Fruit fly (Drosophila melanogaster) whole organism, embryonic: ENCODE data around the gene CG33969.

Source experiments
- Ada2b ChIP-seq: fragments of 200-800 bp; sonication (Bioruptor generic); IDR thresholded peaks from 2 replicates; pipeline ENCODE4 v1.3.6; 2022; ENCODE audit warnings: missing biosample characterization, missing genetic modification characterization
- Atf6 ChIP-seq: fragments of 200-800 bp; sonication (Bioruptor generic); IDR thresholded peaks from 2 replicates; pipeline ENCODE4 v1.3.6; 2022; ENCODE audit warnings: missing biosample characterization, missing genetic modification characterization
- CG10274 ChIP-seq: fragments of 200-800 bp; sonication (Bioruptor generic); optimal IDR thresholded peaks from 3 replicates; lab custom pipeline; 2017; ENCODE audit warnings: missing biosample characterization, mild to moderate bottlenecking, missing genetic modification characterization
- CG13624 ChIP-seq: fragments of 200-800 bp; sonication (Bioruptor generic); optimal IDR thresholded peaks from 2 replicates; lab custom pipeline; 2016; ENCODE audit warnings: missing biosample characterization, missing genetic modification characterization
- CG15479 ChIP-seq: fragments of 200-800 bp; sonication (Bioruptor generic); optimal IDR thresholded peaks from 3 replicates; lab custom pipeline; 2019; ENCODE audit warnings: missing biosample characterization, mild to moderate bottlenecking, missing genetic modification characterization, moderate library complexity
- CG18599 ChIP-seq: fragments of 200-800 bp; sonication (Bioruptor generic); optimal IDR thresholded peaks from 3 replicates; lab custom pipeline; 2017; ENCODE audit warnings: missing biosample characterization, missing genetic modification characterization, mild to moderate bottlenecking, moderate library complexity, missing genetic modification reagents
- CG2199 ChIP-seq: fragments of 200-800 bp; sonication (Bioruptor generic); IDR thresholded peaks from 3 replicates; pipeline ENCODE4 v1.3.6; 2022; ENCODE audit warnings: missing biosample characterization, missing genetic modification characterization
- CG2202 ChIP-seq: fragments of 200-800 bp; sonication (Bioruptor generic); optimal IDR thresholded peaks from 2 replicates; lab custom pipeline; 2018; ENCODE audit warnings: missing biosample characterization, mild to moderate bottlenecking, missing genetic modification characterization
- CG3163 ChIP-seq: fragments of 200-800 bp; sonication (Bioruptor generic); optimal IDR thresholded peaks from 3 replicates; lab custom pipeline; 2016; ENCODE audit warnings: missing biosample characterization, missing genetic modification characterization
- CG3281 ChIP-seq: fragments of 200-800 bp; sonication (Bioruptor generic); optimal IDR thresholded peaks from 3 replicates; lab custom pipeline; 2017; ENCODE audit warnings: missing biosample characterization, mild to moderate bottlenecking, missing genetic modification characterization
- CG34422 ChIP-seq: fragments of 200-800 bp; sonication (Bioruptor generic); IDR thresholded peaks from 3 replicates; pipeline ENCODE4 v1.3.6; 2022; ENCODE audit warnings: missing biosample characterization, missing genetic modification characterization
- CG3995 ChIP-seq: fragments of 200-800 bp; sonication (Bioruptor generic); optimal IDR thresholded peaks from 3 replicates; lab custom pipeline; 2016; ENCODE audit warnings: missing biosample characterization, missing genetic modification characterization
- CG5245 ChIP-seq: fragments of 200-800 bp; sonication (Bioruptor generic); optimal IDR thresholded peaks from 3 replicates; lab custom pipeline; 2016; ENCODE audit warnings: missing biosample characterization, missing genetic modification characterization
- CG7357 ChIP-seq: fragments of 200-800 bp; sonication (Bioruptor generic); IDR thresholded peaks from 3 replicates; pipeline ENCODE4 v1.3.6; 2022; ENCODE audit warnings: missing biosample characterization, missing genetic modification characterization
- CG8290 ChIP-seq, 3 experiments: fragments of 200-800 bp; sonication (Bioruptor generic); optimal IDR thresholded peaks; 2 replicates each; lab custom pipeline; 2016 to 2019; ENCODE audit warnings: missing biosample characterization in 3 of 3, missing genetic modification characterization in 3 of 3, mild to moderate bottlenecking in 2 of 3, moderate library complexity in 1 of 3
- CG8944 ChIP-seq: fragments of 200-800 bp; sonication (Bioruptor generic); optimal IDR thresholded peaks from 3 replicates; lab custom pipeline; 2016; ENCODE audit warnings: missing biosample characterization, missing genetic modification characterization
- CrebB ChIP-seq: fragments of 200-800 bp; sonication (Bioruptor generic); optimal IDR thresholded peaks from 3 replicates; lab custom pipeline; 2018; ENCODE audit warnings: missing biosample characterization, mild to moderate bottlenecking, missing genetic modification characterization
- D19A ChIP-seq: fragments of 200-800 bp; optimal IDR thresholded peaks from 3 replicates; lab custom pipeline; 2019; ENCODE audit warnings: missing biosample characterization, mild to moderate bottlenecking, missing genetic modification characterization, moderate library complexity
- Dref ChIP-seq: fragments of 200-800 bp; sonication (Bioruptor generic); IDR thresholded peaks from 2 replicates; pipeline ENCODE4 v1.3.6; 2022; ENCODE audit warnings: missing biosample characterization, missing genetic modification characterization
- Drgx ChIP-seq: fragments of 200-800 bp; sonication (Bioruptor generic); IDR thresholded peaks from 2 replicates; pipeline ENCODE4 v1.3.6; 2022; ENCODE audit warnings: missing biosample characterization, missing genetic modification characterization
- GATAe ChIP-seq: fragments of 200-800 bp; sonication (Bioruptor generic); conservative IDR thresholded peaks from 2 replicates; pipeline ENCODE4 v1.3.6; 2022; ENCODE audit warnings: missing biosample characterization, missing genetic modification characterization
- Mes4 ChIP-seq: fragments of 200-800 bp; sonication (Bioruptor generic); optimal IDR thresholded peaks from 2 replicates; lab custom pipeline; 2016; ENCODE audit warnings: missing biosample characterization, missing genetic modification characterization
- Oli ChIP-seq: fragments of 200-800 bp; sonication (Bioruptor generic); optimal IDR thresholded peaks from 2 replicates; lab custom pipeline; 2018; ENCODE audit warnings: missing biosample characterization, mild to moderate bottlenecking, missing genetic modification characterization, moderate library complexity
- Usf ChIP-seq: fragments of 200-800 bp; sonication (Bioruptor generic); optimal IDR thresholded peaks from 2 replicates; lab custom pipeline; 2017; ENCODE audit warnings: missing genotype, missing biosample characterization, missing genetic modification characterization
- chinmo ChIP-seq: fragments of 200-800 bp; sonication (Bioruptor generic); IDR thresholded peaks from 4 replicates; pipeline ENCODE4 v1.3.6; 2022; ENCODE audit warnings: missing biosample characterization, missing genetic modification characterization; ENCODE audit not compliant: partially characterized antibody
- chm ChIP-seq: fragments of 200-800 bp; sonication (Bioruptor generic); IDR thresholded peaks from 2 replicates; pipeline ENCODE4 v1.3.6; 2022; ENCODE audit warnings: missing biosample characterization, missing genetic modification characterization
- ci ChIP-seq: fragments of 200-800 bp; sonication (Bioruptor generic); IDR thresholded peaks from 3 replicates; pipeline ENCODE4 v1.3.6; 2022; ENCODE audit warnings: missing biosample characterization, missing genetic modification characterization
- dpn ChIP-seq, 2 experiments: fragments of 200-800 bp; sonication (Bioruptor generic); optimal IDR thresholded peaks; 3 replicates each; lab custom pipeline; 2016; ENCODE audit warnings: missing biosample characterization in 2 of 2, missing genetic modification characterization in 2 of 2
- esg ChIP-seq: fragments of 200-800 bp; sonication (Bioruptor generic); conservative IDR thresholded peaks from 2 replicates; pipeline ENCODE4 v1.3.6; 2022; ENCODE audit warnings: missing biosample characterization, missing genetic modification characterization
- exex ChIP-seq: fragments of 200-800 bp; sonication (Bioruptor generic); optimal IDR thresholded peaks from 4 replicates; lab custom pipeline; 2018; ENCODE audit warnings: missing biosample characterization, mild to moderate bottlenecking, missing genetic modification characterization, moderate library complexity
- grn ChIP-seq: fragments of 200-800 bp; sonication (Bioruptor generic); optimal IDR thresholded peaks from 3 replicates; lab custom pipeline; 2017; ENCODE audit warnings: missing biosample characterization, missing genetic modification characterization
- hkb ChIP-seq, 2 experiments: fragments of 200-800 bp in 1 of 2; fragments of >200 bp in 1 of 2; sonication (Bioruptor generic) in 1 of 2; IDR thresholded peaks in 1 of 2; optimal IDR thresholded peaks in 1 of 2; 2 replicates each; pipeline versions ENCODE4 v1.3.6 to Lab custom; 2017 to 2022; ENCODE audit warnings: missing biosample characterization in 1 of 2, missing genetic modification characterization in 1 of 2
- insv ChIP-seq, 2 experiments: fragments of 200-800 bp; sonication (Bioruptor generic); optimal IDR thresholded peaks; 3 replicates each; lab custom pipeline; 2016 to 2018; ENCODE audit warnings: missing biosample characterization in 2 of 2, missing genetic modification characterization in 2 of 2
- mirr ChIP-seq: fragments of 200-800 bp; sonication (Bioruptor generic); optimal IDR thresholded peaks from 3 replicates; lab custom pipeline; 2018; ENCODE audit warnings: missing biosample characterization, mild to moderate bottlenecking, missing genetic modification characterization
- pb ChIP-seq: fragments of 200-800 bp; sonication (Bioruptor generic); optimal IDR thresholded peaks from 3 replicates; lab custom pipeline; 2016; ENCODE audit warnings: missing biosample characterization, missing genetic modification characterization
- sd ChIP-seq: fragments of 200-800 bp; sonication (Bioruptor generic); optimal IDR thresholded peaks from 3 replicates; lab custom pipeline; 2018; ENCODE audit warnings: missing biosample characterization, mild to moderate bottlenecking, missing genetic modification characterization, moderate library complexity
- sens-2 ChIP-seq: fragments of 200-800 bp; sonication (Bioruptor generic); IDR thresholded peaks from 2 replicates; pipeline ENCODE4 v1.3.6; 2022; ENCODE audit warnings: missing biosample characterization, missing genetic modification characterization
- sug ChIP-seq: fragments of 200-800 bp; optimal IDR thresholded peaks from 2 replicates; lab custom pipeline; 2019; ENCODE audit warnings: missing biosample characterization, mild to moderate bottlenecking, missing genetic modification characterization, moderate library complexity
- toy ChIP-seq: fragments of 200-800 bp; sonication (Bioruptor generic); IDR thresholded peaks from 2 replicates; pipeline ENCODE4 v1.3.6; 2022; ENCODE audit warnings: missing biosample characterization, missing genetic modification characterization
- tx ChIP-seq: fragments of 200-800 bp; sonication (Bioruptor generic); optimal IDR thresholded peaks from 2 replicates; lab custom pipeline; 2016; ENCODE audit warnings: missing biosample characterization, missing genetic modification characterization

CG33969 gene

DNA sequence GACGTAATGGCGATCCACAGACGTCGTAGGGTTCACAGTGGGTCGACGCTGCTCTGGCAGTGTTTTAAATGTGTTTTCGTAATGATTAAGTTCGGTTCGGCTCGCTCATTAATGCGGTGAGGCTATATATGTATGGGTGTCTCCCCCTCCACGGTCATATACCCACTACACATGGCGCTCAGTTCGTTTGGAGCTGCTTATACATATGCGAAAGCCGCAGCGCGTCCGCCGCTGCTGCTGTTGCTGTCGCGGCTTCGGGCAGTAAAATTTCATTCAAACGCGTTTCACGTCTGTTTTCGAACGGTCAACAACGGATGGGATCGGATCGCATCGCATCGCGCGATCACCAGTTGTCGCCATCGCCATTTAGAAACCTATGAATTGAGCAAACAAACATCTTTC lies 7.4 kb downstream of the CG33969 start (continued):
- no peak for TF ChIP-seq hkb (optimal IDR thresholded peaks at IDR 0.05; lab: Kevin White, UChicago)
- no peak for TF ChIP-seq hkb (GFP tag; IDR thresholded peaks at IDR 0.05; lab: Robert Waterston, UW)

DNA sequence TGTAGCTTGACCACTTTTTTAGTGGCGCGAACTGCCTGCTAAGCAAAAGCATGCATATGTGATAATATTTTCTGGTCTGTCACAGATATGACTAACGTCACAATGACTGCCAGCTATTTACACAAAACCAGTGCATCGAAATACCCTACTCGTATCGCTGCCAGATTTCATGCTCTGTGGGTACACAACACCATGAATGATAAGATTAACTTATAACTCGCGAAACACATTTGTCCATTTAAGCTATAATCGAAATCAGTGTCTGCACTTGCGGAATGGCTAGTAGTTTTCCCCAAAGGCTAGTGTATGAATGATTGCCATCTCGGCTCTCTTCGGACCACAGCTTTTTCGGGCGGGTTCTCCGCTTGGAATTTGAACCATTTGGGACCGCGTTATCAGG lies 7.9 kb downstream of the CG33969 start:
- TF ChIP-seq CG8944 (GFP tag; lab: Kevin White, UChicago): no peak
- no peak for TF ChIP-seq esg (GFP tag; lab: Robert Waterston, UW)
- TF ChIP-seq chinmo (GFP tag; lab: Robert Waterston, UW): peak; percentile 49; the same call in 2 of the 4 replicates
- TF ChIP-seq CrebB (tag; lab: Kevin White, UChicago): peak; percentile 17
- peak; percentile 83 for TF ChIP-seq exex (tag; lab: Kevin White, UChicago)
- TF ChIP-seq CG13624: no peak
- no peak for TF ChIP-seq CG5245 (GFP tag; lab: Kevin White, UChicago)
- TF ChIP-seq Ada2b: no peak
- TF ChIP-seq Atf6 (GFP tag; lab: Robert Waterston, UW): no peak
- no peak for TF ChIP-seq CG7357 (GFP tag; lab: Robert Waterston, UW)
- TF ChIP-seq CG18599: peak; percentile 36
- peak; percentile 87 for TF ChIP-seq grn (GFP tag; lab: Kevin White, UChicago)
- no peak for TF ChIP-seq CG3163
- TF ChIP-seq toy: no peak
- no peak for TF ChIP-seq insv (GFP tag; optimal IDR thresholded peaks at IDR 0.05; lab: Kevin White, UChicago)
- TF ChIP-seq CG34422: no peak
- TF ChIP-seq pb: no peak
- TF ChIP-seq CG8290 (GFP tag; optimal IDR thresholded peaks at IDR 0.05; lab: Kevin White, UChicago): no peak
- peak in 1 of 2 experiments; percentile 15 for TF ChIP-seq CG8290 (tag; optimal IDR thresholded peaks at IDR 0.05; lab: Kevin White, UChicago)
- TF ChIP-seq CG3281 (GFP tag; lab: Kevin White, UChicago): no peak
- peak; percentile 58 for TF ChIP-seq CG10274
- TF ChIP-seq D19A: peak; percentile 47
- no peak for TF ChIP-seq Usf (GFP tag; lab: Kevin White, UChicago)
- TF ChIP-seq dpn (GFP tag; optimal IDR thresholded peaks at IDR 0.05; lab: Kevin White, UChicago): no peak
- peak; percentile 85 for TF ChIP-seq sens-2 (GFP tag; lab: Robert Waterston, UW)
- TF ChIP-seq CG2202 (tag; lab: Kevin White, UChicago): no peak
- no peak for TF ChIP-seq Dref (GFP tag; lab: Robert Waterston, UW)
- 0 out of 2 replicates have a peak, but pooled peaks have one; percentile 24 for TF ChIP-seq chm (GFP tag; lab: Robert Waterston, UW)
- peak; percentile 53; the same call in 1 of the 3 replicates for TF ChIP-seq CG2199 (GFP tag; lab: Robert Waterston, UW)
- peak; percentile 23; the same call in 1 of the 2 replicates for TF ChIP-seq Drgx (GFP tag; lab: Robert Waterston, UW)
- TF ChIP-seq GATAe (GFP tag; lab: Robert Waterston, UW): peak; percentile 58; the same call in 1 of the 2 replicates
- TF ChIP-seq Oli (tag; lab: Kevin White, UChicago): no peak
- peak; percentile 24; the same call in 1 of the 3 replicates for TF ChIP-seq ci (GFP tag; lab: Robert Waterston, UW)
- TF ChIP-seq sd (tag; lab: Kevin White, UChicago): peak; percentile 83
- no peak for TF ChIP-seq tx (GFP tag; lab: Kevin White, UChicago)
- TF ChIP-seq CG15479 (GFP tag; lab: Kevin White, UChicago): peak; percentile 81
- no peak for TF ChIP-seq Mes4 (GFP tag; lab: Kevin White, UChicago)
- TF ChIP-seq sug (tag; lab: Kevin White, UChicago): peak; percentile 64
- peak; percentile 77 for TF ChIP-seq mirr (GFP tag; lab: Kevin White, UChicago)
- TF ChIP-seq CG3995 (GFP tag; lab: Kevin White, UChicago): peak; percentile 8
